Fruit fly (Drosophila melanogaster) whole organism, prepupa: Measurements from ENCODE around the gene senju.

ENCODE experiments used
- CG1621 ChIP-seq: fragments of 200-800 bp; sonication (Bioruptor generic); optimal IDR thresholded peaks from 3 replicates; lab custom pipeline; 2018; ENCODE audit warnings: missing biosample characterization, mild to moderate bottlenecking, missing genetic modification characterization
- CG16779 ChIP-seq: fragments of 200-800 bp; sonication (Bioruptor generic); optimal IDR thresholded peaks from 3 replicates; lab custom pipeline; 2017; ENCODE audit warnings: missing biosample characterization, mild to moderate bottlenecking, missing genetic modification characterization
- CG3919 ChIP-seq: fragments of 200-800 bp; sonication (Bioruptor generic); optimal IDR thresholded peaks from 3 replicates; lab custom pipeline; 2016; ENCODE audit warnings: missing biosample characterization, missing genetic modification characterization
- Gug ChIP-seq: fragments of 200-800 bp; sonication (Bioruptor generic); IDR thresholded peaks from 2 replicates; pipeline ENCODE4 v1.3.6; 2022; ENCODE audit warnings: missing biosample characterization, missing genetic modification characterization
- spab ChIP-seq: fragments of 200-800 bp; sonication (Bioruptor generic); optimal IDR thresholded peaks from 2 replicates; lab custom pipeline; 2017; ENCODE audit warnings: missing biosample characterization, mild to moderate bottlenecking, missing genetic modification characterization, missing genetic modification reagents

- no peak for TF ChIP-seq Gug (GFP tag; lab: Robert Waterston, UW)
- TF ChIP-seq spab (GFP tag; lab: Kevin White, UChicago): no peak
- TF ChIP-seq CG3919 (GFP tag; lab: Kevin White, UChicago): no peak
- no peak for TF ChIP-seq CG16779 (tag; lab: Kevin White, UChicago)
- TF ChIP-seq CG1621 (tag; lab: Kevin White, UChicago): no peak
These were observed 10.3 kb downstream of the senju start for dm6 chr2L:5062799-5063404.
